Worm (Caenorhabditis elegans) whole organism, L4 larva: ENCODE data around the gene F44F4.9.
A peak's percentile ranks its signal among the peaks of the same experiment; 100 is the strongest.

Experiments
- F10B5.3 ChIP-seq: sonication (generic microtip); optimal IDR thresholded peaks from 2 replicates; lab custom pipeline; 2016; ENCODE audit warnings: mild to moderate bottlenecking, missing genetic modification characterization, missing compliant biosample characterization
- Y48G9A.11 ChIP-seq: fragments of 200-800 bp; sonication (Bioruptor generic); IDR thresholded peaks from 2 replicates; pipeline ENCODE4 v1.3.6; 2022; ENCODE audit warnings: missing genetic modification reagents, missing genetic modification characterization, missing compliant biosample characterization
- Y75B8A.6 ChIP-seq: fragments of 200-800 bp; sonication (Bioruptor generic); IDR thresholded peaks from 2 replicates; pipeline ENCODE4 v1.3.6; 2022; ENCODE audit warnings: missing genetic modification reagents, missing genetic modification characterization, missing compliant biosample characterization
- ZK337.2 ChIP-seq: fragments of 200-800 bp; sonication (Bioruptor generic); IDR thresholded peaks from 2 replicates; pipeline ENCODE4 v1.3.6; 2022; ENCODE audit warnings: missing genetic modification reagents, missing genetic modification characterization, missing compliant biosample characterization
- aha-1 ChIP-seq: fragments of 150-350 bp; peaks from one replicate; lab custom pipeline; 2014; ENCODE audit warnings: missing biosample characterization, missing genetic modification characterization
- ceh-28 ChIP-seq: fragments of 150-350 bp; optimal IDR thresholded peaks from 2 replicates; lab custom pipeline; 2014; ENCODE audit warnings: missing biosample characterization, missing genetic modification reagents, missing genetic modification characterization
- ceh-32 ChIP-seq: sonication (generic microtip); optimal IDR thresholded peaks from 2 replicates; lab custom pipeline; 2016; ENCODE audit warnings: mild to moderate bottlenecking, missing genetic modification characterization, missing compliant biosample characterization; ENCODE audit not compliant: poor library complexity
- ces-1 ChIP-seq: fragments of 150-350 bp; sonication (generic microtip); optimal IDR thresholded peaks from 4 replicates; lab custom pipeline; 2014; ENCODE audit warnings: missing biosample characterization, missing genetic modification reagents, missing genetic modification characterization
- daf-8 ChIP-seq: fragments of 200-800 bp; sonication (Bioruptor generic); IDR thresholded peaks from 2 replicates; pipeline ENCODE4 v1.3.6; 2022; ENCODE audit warnings: missing genetic modification characterization, missing compliant biosample characterization
- dmd-8 ChIP-seq: fragments of 200-800 bp; sonication (Bioruptor generic); IDR thresholded peaks from 2 replicates; pipeline ENCODE4 v1.3.6; 2022; ENCODE audit warnings: missing genetic modification characterization, missing compliant biosample characterization
- dmd-9 ChIP-seq: fragments of 200-800 bp; sonication (Bioruptor generic); IDR thresholded peaks from 2 replicates; pipeline ENCODE4 v1.3.6; 2022; ENCODE audit warnings: missing genetic modification reagents, missing genetic modification characterization, missing compliant biosample characterization
- duxl-1 ChIP-seq: sonication (generic microtip); optimal IDR thresholded peaks from 2 replicates; lab custom pipeline; 2016; ENCODE audit warnings: mild to moderate bottlenecking, missing genetic modification characterization, moderate library complexity, missing compliant biosample characterization; ENCODE audit not compliant: poor library complexity
- egl-43 ChIP-seq: fragments of 200-800 bp; sonication (Bioruptor generic); IDR thresholded peaks from 2 replicates; pipeline ENCODE4 v1.3.6; 2022; ENCODE audit warnings: missing genetic modification reagents, missing genetic modification characterization, missing compliant biosample characterization
- hlh-30 ChIP-seq: sonication (generic microtip); optimal IDR thresholded peaks from 2 replicates; lab custom pipeline; 2017; ENCODE audit warnings: antibody characterized with exemption, mild to moderate bottlenecking, missing genetic modification characterization, missing compliant biosample characterization; ENCODE audit not compliant: insufficient read depth
- lim-7 ChIP-seq: fragments of 200-800 bp; sonication (Bioruptor generic); IDR thresholded peaks from 2 replicates; pipeline ENCODE4 v1.3.6; 2022; ENCODE audit warnings: missing genetic modification characterization, missing compliant biosample characterization
- lin-29 ChIP-seq: fragments of 200-800 bp; sonication (Bioruptor generic); IDR thresholded peaks from 2 replicates; pipeline ENCODE4 v1.3.6; 2022; ENCODE audit warnings: missing genetic modification reagents, missing genetic modification characterization, missing compliant biosample characterization
- lin-38 ChIP-seq: fragments of 200-800 bp; sonication (Bioruptor generic); IDR thresholded peaks from 2 replicates; pipeline ENCODE4 v1.3.6; 2022; ENCODE audit warnings: missing genetic modification reagents, missing genetic modification characterization, missing compliant biosample characterization
- lsy-2 ChIP-seq, 2 experiments: fragments of 150-350 bp in 1 of 2; sonication (generic microtip) in 1 of 2; optimal IDR thresholded peaks; 2 replicates each; lab custom pipeline; 2014 to 2017; ENCODE audit warnings: missing biosample characterization in 2 of 2, missing genetic modification characterization in 2 of 2
- madf-5 ChIP-seq, 2 experiments: fragments of 200-800 bp; sonication (Bioruptor generic); IDR thresholded peaks; 2 replicates each; pipeline ENCODE4 v1.3.6; 2022; ENCODE audit warnings: missing compliant biosample characterization in 2 of 2, missing genetic modification characterization in 2 of 2
- mdt-29 ChIP-seq: fragments of 200-800 bp; sonication (Bioruptor generic); IDR thresholded peaks from 2 replicates; pipeline ENCODE4 v1.3.6; 2022; ENCODE audit warnings: missing genetic modification reagents, missing genetic modification characterization, missing compliant biosample characterization
- mes-2 ChIP-seq: sonication (generic microtip); optimal IDR thresholded peaks from 2 replicates; lab custom pipeline; 2016; ENCODE audit warnings: missing genotype, mild to moderate bottlenecking, missing genetic modification characterization, missing compliant biosample characterization; ENCODE audit not compliant: poor library complexity, severe bottlenecking
- mxl-3 ChIP-seq: fragments of 200-800 bp; sonication (Bioruptor generic); optimal IDR thresholded peaks from 2 replicates; lab custom pipeline; 2018; ENCODE audit warnings: mild to moderate bottlenecking, missing genetic modification characterization, missing compliant biosample characterization
- nhr-102 ChIP-seq: sonication (generic microtip); optimal IDR thresholded peaks from 2 replicates; lab custom pipeline; 2016; ENCODE audit warnings: mild to moderate bottlenecking, missing genetic modification characterization, moderate library complexity, missing compliant biosample characterization
- nhr-28 ChIP-seq: fragments of 150-350 bp; optimal IDR thresholded peaks from 2 replicates; lab custom pipeline; 2014; ENCODE audit warnings: missing biosample characterization, missing genetic modification characterization
- nhr-42 ChIP-seq: fragments of 200-800 bp; sonication (Bioruptor generic); IDR thresholded peaks from 2 replicates; pipeline ENCODE4 v1.3.6; 2022; ENCODE audit warnings: missing genetic modification characterization, missing compliant biosample characterization
- nhr-48 ChIP-seq: sonication (generic microtip); optimal IDR thresholded peaks from 2 replicates; lab custom pipeline; 2016; ENCODE audit warnings: mild to moderate bottlenecking, missing genetic modification characterization, missing compliant biosample characterization
- nhr-6 ChIP-seq: fragments of 150-350 bp; optimal IDR thresholded peaks from 2 replicates; lab custom pipeline; 2014; ENCODE audit warnings: missing biosample characterization, missing genetic modification characterization
- nhr-76 ChIP-seq: fragments of 150-350 bp; optimal IDR thresholded peaks from 2 replicates; lab custom pipeline; 2014; ENCODE audit warnings: missing biosample characterization, missing genetic modification characterization
- rbr-2 ChIP-seq: sonication (generic microtip); optimal IDR thresholded peaks from 2 replicates; lab custom pipeline; 2016; ENCODE audit warnings: missing genotype, missing genetic modification characterization, missing compliant biosample characterization
- saeg-2 ChIP-seq: fragments of 200-800 bp; sonication (Bioruptor generic); IDR thresholded peaks from 2 replicates; pipeline ENCODE4 v1.3.6; 2022; ENCODE audit warnings: missing genetic modification reagents, missing genetic modification characterization, missing compliant biosample characterization
- set-16 ChIP-seq: fragments of 200-800 bp; sonication (Bioruptor generic); IDR thresholded peaks from 2 replicates; pipeline ENCODE4 v1.3.6; 2022; ENCODE audit warnings: missing genetic modification reagents, missing genetic modification characterization, missing compliant biosample characterization
- skn-1 ChIP-seq: fragments of 150-350 bp; optimal IDR thresholded peaks from 2 replicates; lab custom pipeline; 2014; ENCODE audit warnings: missing biosample characterization, missing genetic modification characterization
- unc-39 ChIP-seq: sonication (generic microtip); optimal IDR thresholded peaks from 2 replicates; lab custom pipeline; 2017; ENCODE audit warnings: missing biosample characterization, missing genetic modification characterization
- zag-1 ChIP-seq: fragments of 150-350 bp; optimal IDR thresholded peaks from 2 replicates; lab custom pipeline; 2014; ENCODE audit warnings: missing biosample characterization, missing genetic modification characterization
- zip-11 ChIP-seq: fragments of 200-800 bp; sonication (Bioruptor generic); IDR thresholded peaks from 2 replicates; pipeline ENCODE4 v1.3.6; 2022; ENCODE audit warnings: missing genetic modification characterization, missing compliant biosample characterization

Gene F44F4.9

DNA sequence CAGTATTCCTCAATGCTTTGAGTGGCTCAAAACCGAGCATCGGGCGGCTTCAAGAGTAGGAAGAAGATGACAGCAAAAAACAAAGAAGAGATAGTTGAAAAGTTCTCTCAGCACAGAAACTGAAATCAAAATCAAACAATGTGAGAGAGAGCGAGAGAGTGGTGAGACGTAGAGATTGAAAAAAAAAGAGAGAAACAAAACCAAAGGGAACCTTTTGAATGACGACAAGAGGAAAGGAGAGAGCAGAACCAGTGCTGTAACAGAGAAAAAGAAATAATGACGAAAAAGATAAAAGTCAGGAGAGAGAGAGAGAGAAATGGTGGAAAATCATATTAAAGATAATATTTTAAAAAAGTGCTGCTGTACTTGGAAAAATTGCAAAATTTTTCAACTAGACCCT, 48.4 kb downstream of the F44F4.9 start (continued):
- TF ChIP-seq unc-39 (no peak), dmd-9 (no peak), rbr-2 (no peak), ces-1 (GFP tag; lab: Kevin White, UChicago) (no peak), Y75B8A.6 (GFP tag; lab: Robert Waterston, UW) (no peak), lin-38 (GFP tag; lab: Robert Waterston, UW) (no peak), mdt-29 (GFP tag; lab: Robert Waterston, UW) (no peak), saeg-2 (GFP tag; lab: Robert Waterston, UW) (no peak), daf-8 (GFP tag; lab: Robert Waterston, UW) (no peak), zag-1 (tag; lab: Kevin White, UChicago) (no peak), dmd-8 (GFP tag; lab: Robert Waterston, UW) (no peak), set-16 (GFP tag; lab: Robert Waterston, UW) (no peak), skn-1 (tag; lab: Kevin White, UChicago) (no peak), egl-43 (GFP tag; lab: Robert Waterston, UW) (no peak), lin-29 (GFP tag; lab: Robert Waterston, UW) (no peak), nhr-6 (tag; lab: Kevin White, UChicago) (no peak), Y48G9A.11 (GFP tag; lab: Robert Waterston, UW) (no peak), nhr-102 (tag; lab: Kevin White, UChicago) (no peak), mxl-3 (GFP tag; lab: Kevin White, UChicago) (no peak), nhr-76 (tag; lab: Kevin White, UChicago) (no peak), F10B5.3 (tag; lab: Kevin White, UChicago) (no peak), aha-1 (tag; lab: Kevin White, UChicago) (no peak), nhr-42 (GFP tag; lab: Robert Waterston, UW) (no peak), nhr-48 (tag; lab: Kevin White, UChicago) (no peak), madf-5 (GFP tag; IDR thresholded peaks at IDR 0.05; lab: Robert Waterston, UW) (no peak), hlh-30 (tag; lab: Kevin White, UChicago) (peak; percentile 6), zip-11 (GFP tag; lab: Robert Waterston, UW) (no peak), lsy-2 (tag; optimal IDR thresholded peaks at IDR 0.05; lab: Kevin White, UChicago) (peak; percentile 4 to 76), duxl-1 (tag; lab: Kevin White, UChicago) (no peak), lim-7 (no peak), mes-2 (tag; lab: Kevin White, UChicago) (peak; percentile 53), ceh-32 (no peak), ceh-28 (tag; lab: Kevin White, UChicago) (no peak), ZK337.2 (GFP tag; lab: Robert Waterston, UW) (no peak), nhr-28 (peak; percentile 43)
